Fruit fly (Drosophila melanogaster) whole organism, embryonic: ENCODE data around the gene comm.
A peak's percentile ranks its signal among the peaks of the same experiment; 100 is the strongest.

Experiments used
- Atf3 ChIP-seq: fragments of 200-800 bp; sonication (Bioruptor generic); optimal IDR thresholded peaks from 3 replicates; lab custom pipeline; 2016; ENCODE audit warnings: missing biosample characterization, missing genetic modification characterization
- CG11093 ChIP-seq: fragments of 200-800 bp; sonication (Bioruptor generic); IDR thresholded peaks from 3 replicates; pipeline ENCODE4 v1.3.6; 2022; ENCODE audit warnings: missing biosample characterization, missing genetic modification characterization
- CG12391 ChIP-seq: fragments of 200-800 bp; sonication (Bioruptor generic); optimal IDR thresholded peaks from 3 replicates; lab custom pipeline; 2018; ENCODE audit warnings: missing biosample characterization, mild to moderate bottlenecking, missing genetic modification characterization, moderate library complexity
- CG12744 ChIP-seq: fragments of 200-800 bp; sonication (Bioruptor generic); optimal IDR thresholded peaks from 2 replicates; lab custom pipeline; 2016; ENCODE audit warnings: missing biosample characterization, missing genetic modification characterization
- CG13424 ChIP-seq: fragments of 200-800 bp; sonication (Bioruptor generic); optimal IDR thresholded peaks from 2 replicates; lab custom pipeline; 2019; ENCODE audit warnings: missing biosample characterization, mild to moderate bottlenecking, missing genetic modification characterization, moderate library complexity
- CG13894 ChIP-seq: fragments of 200-800 bp; sonication (Bioruptor generic); optimal IDR thresholded peaks from 3 replicates; lab custom pipeline; 2018; ENCODE audit warnings: missing biosample characterization, mild to moderate bottlenecking, missing genetic modification characterization, moderate library complexity
- CG14014 ChIP-seq: fragments of 200-800 bp; sonication (Bioruptor generic); IDR thresholded peaks from 2 replicates; pipeline ENCODE4 v1.3.6; 2022; ENCODE audit warnings: missing biosample characterization, missing genetic modification characterization
- CG15696 ChIP-seq: fragments of 200-800 bp; sonication (Bioruptor generic); optimal IDR thresholded peaks from 2 replicates; lab custom pipeline; 2019; ENCODE audit warnings: missing biosample characterization, mild to moderate bottlenecking, missing genetic modification characterization, moderate library complexity
- CG16815 ChIP-seq: fragments of 200-800 bp; sonication (Bioruptor generic); optimal IDR thresholded peaks from 3 replicates; lab custom pipeline; 2017; ENCODE audit warnings: missing biosample characterization, mild to moderate bottlenecking, missing genetic modification characterization
- CG18599 ChIP-seq: fragments of 200-800 bp; sonication (Bioruptor generic); optimal IDR thresholded peaks from 3 replicates; lab custom pipeline; 2017; ENCODE audit warnings: missing biosample characterization, missing genetic modification characterization, mild to moderate bottlenecking, moderate library complexity, missing genetic modification reagents
- CG18619 ChIP-seq: fragments of 200-800 bp; sonication (Bioruptor generic); optimal IDR thresholded peaks from 3 replicates; lab custom pipeline; 2017; ENCODE audit warnings: missing biosample characterization, mild to moderate bottlenecking, missing genetic modification characterization
- CG2116 ChIP-seq: fragments of 200-800 bp; sonication (Bioruptor generic); optimal IDR thresholded peaks from 3 replicates; lab custom pipeline; 2018; ENCODE audit warnings: missing biosample characterization, mild to moderate bottlenecking, missing genetic modification characterization
- CG34422 ChIP-seq: fragments of 200-800 bp; sonication (Bioruptor generic); IDR thresholded peaks from 3 replicates; pipeline ENCODE4 v1.3.6; 2022; ENCODE audit warnings: missing biosample characterization, missing genetic modification characterization
- CG5180 ChIP-seq: fragments of 200-800 bp; sonication (Bioruptor generic); optimal IDR thresholded peaks from 3 replicates; lab custom pipeline; 2017; ENCODE audit warnings: missing biosample characterization, missing genetic modification characterization, mild to moderate bottlenecking, moderate library complexity, missing genetic modification reagents
- CG5953 ChIP-seq: fragments of 200-800 bp; sonication (Bioruptor generic); IDR thresholded peaks from 2 replicates; pipeline ENCODE4 v1.3.6; 2022; ENCODE audit warnings: missing biosample characterization, missing genetic modification characterization
- CG6689 ChIP-seq: fragments of 200-800 bp; sonication (Bioruptor generic); IDR thresholded peaks from 2 replicates; pipeline ENCODE4 v1.3.6; 2022; ENCODE audit warnings: missing biosample characterization, missing genetic modification characterization
- CG7928 ChIP-seq: fragments of 200-800 bp; sonication (Bioruptor generic); optimal IDR thresholded peaks from 2 replicates; lab custom pipeline; 2017; ENCODE audit warnings: missing biosample characterization, mild to moderate bottlenecking, missing genetic modification characterization
- Eip74EF ChIP-seq, 2 experiments: fragments of 200-800 bp in 1 of 2; fragments of >200 bp in 1 of 2; sonication (Bioruptor generic) in 1 of 2; optimal IDR thresholded peaks; 2 replicates each; lab custom pipeline; 2017 to 2019; ENCODE audit warnings: missing biosample characterization in 2 of 2, missing genetic modification characterization in 2 of 2, mild to moderate bottlenecking in 1 of 2, moderate library complexity in 1 of 2
- Ets65A ChIP-seq: fragments of 200-800 bp; sonication (Bioruptor generic); peaks from one replicate; lab custom pipeline; 2016; ENCODE audit warnings: missing biosample characterization, missing genetic modification characterization
- Fer3 ChIP-seq: fragments of 200-800 bp; sonication (Bioruptor generic); optimal IDR thresholded peaks from 2 replicates; lab custom pipeline; 2018; ENCODE audit warnings: missing biosample characterization, mild to moderate bottlenecking, missing genetic modification characterization, moderate library complexity
- H15 ChIP-seq: fragments of 200-800 bp; sonication (Bioruptor generic); IDR thresholded peaks from 3 replicates; pipeline ENCODE4 v1.3.6; 2022; ENCODE audit warnings: missing biosample characterization, missing genetic modification characterization
- HLH3B ChIP-seq: fragments of 200-800 bp; sonication (Bioruptor generic); IDR thresholded peaks from 2 replicates; pipeline ENCODE4 v1.3.6; 2022; ENCODE audit warnings: missing biosample characterization, missing genetic modification characterization
- HLHmδ ChIP-seq: fragments of 200-800 bp; sonication (Bioruptor generic); optimal IDR thresholded peaks from 2 replicates; lab custom pipeline; 2018; ENCODE audit warnings: missing biosample characterization, mild to moderate bottlenecking, missing genetic modification characterization, moderate library complexity
- Hr51 ChIP-seq, 2 experiments: fragments of 200-800 bp; sonication (Bioruptor generic); optimal IDR thresholded peaks; 2 replicates in 1 of 2; 3 replicates in 1 of 2; lab custom pipeline; 2016 to 2018; ENCODE audit warnings: missing biosample characterization in 2 of 2, missing genetic modification characterization in 2 of 2, mild to moderate bottlenecking in 1 of 2, moderate library complexity in 1 of 2
- Meics ChIP-seq: fragments of 200-800 bp; sonication (Bioruptor generic); optimal IDR thresholded peaks from 2 replicates; lab custom pipeline; 2017; ENCODE audit warnings: missing biosample characterization, mild to moderate bottlenecking, missing genetic modification characterization
- Mes4 ChIP-seq: fragments of 200-800 bp; sonication (Bioruptor generic); optimal IDR thresholded peaks from 2 replicates; lab custom pipeline; 2016; ENCODE audit warnings: missing biosample characterization, missing genetic modification characterization
- Rfx ChIP-seq: fragments of 200-800 bp; sonication (Bioruptor generic); IDR thresholded peaks from 2 replicates; pipeline ENCODE4 v1.3.6; 2022; ENCODE audit warnings: missing biosample characterization, missing genetic modification characterization
- Sin3A ChIP-seq: fragments of >200 bp; optimal IDR thresholded peaks from 2 replicates; lab custom pipeline; 2018
- Sox100B ChIP-seq: fragments of 200-800 bp; sonication (Bioruptor generic); optimal IDR thresholded peaks from 3 replicates; lab custom pipeline; 2018; ENCODE audit warnings: missing biosample characterization, mild to moderate bottlenecking, missing genetic modification characterization
- al ChIP-seq: fragments of 200-800 bp; sonication (Bioruptor generic); IDR thresholded peaks from 2 replicates; pipeline ENCODE4 v1.3.6; 2022; ENCODE audit warnings: missing biosample characterization, missing genetic modification characterization
- az2 ChIP-seq: fragments of 200-800 bp; sonication (Bioruptor generic); optimal IDR thresholded peaks from 3 replicates; lab custom pipeline; 2016; ENCODE audit warnings: missing biosample characterization, missing genetic modification characterization
- chm ChIP-seq: fragments of 200-800 bp; sonication (Bioruptor generic); IDR thresholded peaks from 2 replicates; pipeline ENCODE4 v1.3.6; 2022; ENCODE audit warnings: missing biosample characterization, missing genetic modification characterization
- dmrt11E ChIP-seq: fragments of 200-800 bp; sonication (Bioruptor generic); optimal IDR thresholded peaks from 3 replicates; lab custom pipeline; 2018; ENCODE audit warnings: missing biosample characterization, mild to moderate bottlenecking, missing genetic modification characterization, moderate library complexity
- fd3F ChIP-seq: fragments of 200-800 bp; sonication (Bioruptor generic); optimal IDR thresholded peaks from 2 replicates; lab custom pipeline; 2018; ENCODE audit warnings: missing biosample characterization, mild to moderate bottlenecking, missing genetic modification characterization, moderate library complexity
- fru ChIP-seq: fragments of >200 bp; optimal IDR thresholded peaks from 2 replicates; lab custom pipeline; 2017
- grau ChIP-seq: fragments of 200-800 bp; optimal IDR thresholded peaks from 3 replicates; lab custom pipeline; 2019; ENCODE audit warnings: missing biosample characterization, mild to moderate bottlenecking, missing genetic modification characterization, moderate library complexity
- jigr1 ChIP-seq: fragments of 200-800 bp; sonication (Bioruptor generic); IDR thresholded peaks from 3 replicates; pipeline ENCODE4 v1.3.6; 2022; ENCODE audit warnings: missing biosample characterization, missing genetic modification characterization
- jumu ChIP-seq: fragments of 200-800 bp; sonication (Bioruptor generic); optimal IDR thresholded peaks from 3 replicates; lab custom pipeline; 2016; ENCODE audit warnings: missing biosample characterization, missing genetic modification characterization
- nmo ChIP-seq: fragments of 200-800 bp; sonication (Bioruptor generic); optimal IDR thresholded peaks from 2 replicates; lab custom pipeline; 2018; ENCODE audit warnings: missing biosample characterization, mild to moderate bottlenecking, missing genetic modification characterization, moderate library complexity
- oc ChIP-seq: fragments of 200-800 bp; sonication (Bioruptor generic); optimal IDR thresholded peaks from 2 replicates; lab custom pipeline; 2018; ENCODE audit warnings: missing biosample characterization, mild to moderate bottlenecking, missing genetic modification characterization, moderate library complexity
- odd ChIP-seq: fragments of 200-800 bp; sonication (Bioruptor generic); optimal IDR thresholded peaks from 2 replicates; lab custom pipeline; 2017; ENCODE audit warnings: missing biosample characterization, mild to moderate bottlenecking, missing genetic modification characterization
- phol ChIP-seq: fragments of 200-800 bp; sonication (Bioruptor generic); optimal IDR thresholded peaks from 3 replicates; lab custom pipeline; 2018; ENCODE audit warnings: missing biosample characterization, mild to moderate bottlenecking, missing genetic modification characterization, moderate library complexity
- pzg ChIP-seq: fragments of 200-800 bp; sonication (Bioruptor generic); optimal IDR thresholded peaks from 3 replicates; lab custom pipeline; 2018; ENCODE audit warnings: missing biosample characterization, mild to moderate bottlenecking, missing genetic modification characterization, moderate library complexity
- ranshi ChIP-seq: fragments of 200-800 bp; sonication (Bioruptor generic); IDR thresholded peaks from 2 replicates; pipeline ENCODE4 v1.3.6; 2022; ENCODE audit warnings: missing biosample characterization, missing genetic modification characterization
- rib ChIP-seq: fragments of 200-800 bp; sonication (Bioruptor generic); IDR thresholded peaks from 2 replicates; pipeline ENCODE4 v1.3.6; 2022; ENCODE audit warnings: missing biosample characterization, missing genetic modification characterization
- schlank ChIP-seq: fragments of 200-800 bp; sonication (Bioruptor generic); optimal IDR thresholded peaks from 2 replicates; lab custom pipeline; 2018; ENCODE audit warnings: missing biosample characterization, mild to moderate bottlenecking, missing genetic modification characterization
- sens ChIP-seq: fragments of 200-800 bp; sonication (Bioruptor generic); peaks from one replicate; lab custom pipeline; 2016; ENCODE audit warnings: missing biosample characterization, missing genetic modification characterization
- stwl ChIP-seq: fragments of 200-800 bp; sonication (Bioruptor generic); optimal IDR thresholded peaks from 3 replicates; lab custom pipeline; 2018; ENCODE audit warnings: missing biosample characterization, mild to moderate bottlenecking, missing genetic modification characterization, moderate library complexity
- trem ChIP-seq: fragments of 200-800 bp; optimal IDR thresholded peaks from 3 replicates; lab custom pipeline; 2019; ENCODE audit warnings: missing biosample characterization, mild to moderate bottlenecking, missing genetic modification characterization, moderate library complexity
- usp ChIP-seq: fragments of >200 bp; optimal IDR thresholded peaks from 2 replicates; lab custom pipeline; 2017; ENCODE audit warnings: missing biosample characterization, missing genetic modification characterization

comm gene

DNA sequence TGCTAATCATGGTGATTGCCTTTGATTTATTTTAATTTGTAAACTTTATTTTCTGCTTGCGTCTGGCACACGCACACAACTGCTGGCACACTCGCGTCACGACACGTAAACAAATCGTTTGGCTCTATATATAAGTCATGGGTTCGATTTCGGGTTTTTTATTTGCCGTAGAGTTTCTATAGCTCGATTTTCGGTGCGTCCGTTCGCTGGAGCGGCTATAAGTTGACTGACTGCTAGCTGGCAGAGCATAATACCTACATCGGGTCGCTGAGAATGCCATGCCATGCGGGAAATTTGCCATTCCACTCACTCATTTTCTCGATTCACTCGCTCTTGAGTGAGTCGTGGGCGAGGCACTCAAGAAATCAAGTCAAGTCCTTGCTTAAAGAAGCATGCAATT lies at the start of gene comm (continued):
- no peak for TF ChIP-seq CG5180
- TF ChIP-seq Atf3 (GFP tag; lab: Kevin White, UChicago), result no peak
- TF ChIP-seq CG2116 (GFP tag; lab: Kevin White, UChicago), result no peak
- no peak for TF ChIP-seq jumu
- TF ChIP-seq CG34422 (GFP tag; lab: Robert Waterston, UW), result 0 out of 3 replicates have a peak, but pooled peaks have one; percentile 53
- peak; percentile 59; the same call in 1 of the 2 replicates for TF ChIP-seq CG14014 (GFP tag; lab: Robert Waterston, UW)
- TF ChIP-seq fru (lab: Kevin White, UChicago), result no peak
- TF ChIP-seq al (GFP tag; lab: Robert Waterston, UW), result no peak
- TF ChIP-seq Rfx (GFP tag; lab: Robert Waterston, UW), result peak; percentile 43; the same call in 1 of the 2 replicates
- no peak for TF ChIP-seq CG5953
- TF ChIP-seq Eip74EF (GFP tag; optimal IDR thresholded peaks at IDR 0.05; lab: Kevin White, UChicago), result peak in 1 of 2 experiments; percentile 32
- TF ChIP-seq jigr1 (GFP tag; lab: Robert Waterston, UW), result no peak
- TF ChIP-seq Hr51 (GFP tag; optimal IDR thresholded peaks at IDR 0.05; lab: Kevin White, UChicago), result no peak
- TF ChIP-seq fd3F (GFP tag; lab: Kevin White, UChicago), result no peak
- peak; percentile 53; the same call in 1 of the 2 replicates for TF ChIP-seq rib (GFP tag; lab: Robert Waterston, UW)
- 0 out of 2 replicates have a peak, but pooled peaks have one; percentile 13 for TF ChIP-seq CG6689 (GFP tag; lab: Robert Waterston, UW)
- no peak for TF ChIP-seq Mes4 (GFP tag; lab: Kevin White, UChicago)
- no peak for TF ChIP-seq HLH3B (GFP tag; lab: Robert Waterston, UW)
- no peak for TF ChIP-seq H15
- no peak for TF ChIP-seq ranshi (GFP tag; lab: Robert Waterston, UW)
- TF ChIP-seq CG12391 (tag; lab: Kevin White, UChicago), result peak; percentile 10
- TF ChIP-seq CG13424, result peak; percentile 22
- no peak for TF ChIP-seq CG7928 (GFP tag; lab: Kevin White, UChicago)
- TF ChIP-seq Fer3, result peak; percentile 11
- no peak for TF ChIP-seq schlank (tag; lab: Kevin White, UChicago)

dm6 chr3L:15777839-15778238 lies 49.6 kb upstream of the comm start:
- TF ChIP-seq oc (tag; lab: Kevin White, UChicago) (peak; percentile 99), az2 (GFP tag; lab: Kevin White, UChicago) (no peak), Sin3A (lab: Kevin White, UChicago) (no peak), odd (GFP tag; lab: Kevin White, UChicago) (no peak), CG11093 (GFP tag; lab: Robert Waterston, UW) (no peak), CG12744 (GFP tag; lab: Kevin White, UChicago) (no peak), Ets65A (peak; percentile 7), CG13894 (tag; lab: Kevin White, UChicago) (no peak), chm (no peak)
- TF ChIP-seq, all 482 proteins: peak for 2

- TF ChIP-seq pzg (GFP tag; lab: Kevin White, UChicago) (no peak), sens (GFP tag; lab: Kevin White, UChicago) (peak; percentile 73), trem (peak; percentile 25), CG18599 (GFP tag; lab: Kevin White, UChicago) (no peak), HLHmδ (GFP tag; lab: Kevin White, UChicago) (no peak), CG16815 (GFP tag; lab: Kevin White, UChicago) (peak; percentile 10), stwl (tag; lab: Kevin White, UChicago) (no peak), nmo (peak; percentile 28), usp (GFP tag; lab: Kevin White, UChicago) (no peak), dmrt11E (tag; lab: Kevin White, UChicago) (peak; percentile 68), fd3F (GFP tag; lab: Kevin White, UChicago) (no peak), CG15696 (tag; lab: Kevin White, UChicago) (peak; percentile 44), CG18619 (GFP tag; lab: Kevin White, UChicago) (no peak), phol (tag; lab: Kevin White, UChicago) (peak; percentile 37), Sox100B (peak; percentile 9), grau (tag; lab: Kevin White, UChicago) (peak; percentile 8), Meics (GFP tag; lab: Kevin White, UChicago) (no peak)
Observed at dm6 chr3L:15777383-15777782, 49.2 kb upstream of the comm start.
